Worm (Caenorhabditis elegans) whole organism, young adult: ENCODE data around the gene rbg-1.

Experiments
- B0336.3 ChIP-seq: fragments of 200-800 bp; sonication (Bioruptor generic); IDR thresholded peaks from 2 replicates; pipeline ENCODE4 v1.3.6; 2022; ENCODE audit warnings: missing genetic modification characterization, missing compliant biosample characterization
- C17E4.6 ChIP-seq: fragments of 200-800 bp; sonication (Bioruptor generic); IDR thresholded peaks from 2 replicates; pipeline ENCODE4 v1.3.6; 2022; ENCODE audit warnings: missing genetic modification reagents, missing genetic modification characterization, missing compliant biosample characterization
- F23B12.7 ChIP-seq: sonication (generic microtip); optimal IDR thresholded peaks from 2 replicates; lab custom pipeline; 2017; ENCODE audit warnings: missing genetic modification characterization, mild to moderate bottlenecking, missing compliant biosample characterization, antibody characterized with exemption, moderate library complexity; ENCODE audit not compliant: insufficient read depth
- K11D2.4 ChIP-seq: fragments of 200-800 bp; sonication (Bioruptor generic); IDR thresholded peaks from 2 replicates; pipeline ENCODE4 v1.3.6; 2022; ENCODE audit warnings: missing genetic modification reagents, missing genetic modification characterization, missing compliant biosample characterization
- K12H6.12 ChIP-seq: fragments of 200-800 bp; sonication (Bioruptor generic); optimal IDR thresholded peaks from 2 replicates; lab custom pipeline; 2018; ENCODE audit warnings: mild to moderate bottlenecking, missing genetic modification characterization, missing compliant biosample characterization
- ZK185.1 ChIP-seq: sonication (generic microtip); optimal IDR thresholded peaks from 2 replicates; lab custom pipeline; 2016; ENCODE audit warnings: mild to moderate bottlenecking, missing genetic modification characterization, missing compliant biosample characterization; ENCODE audit not compliant: poor library complexity, severe bottlenecking
- aptf-2 ChIP-seq: fragments of 200-800 bp; sonication (Bioruptor generic); conservative IDR thresholded peaks from 2 replicates; pipeline ENCODE4 v1.3.6; 2022; ENCODE audit warnings: missing genetic modification reagents, missing genetic modification characterization, missing compliant biosample characterization
- attf-3 ChIP-seq: fragments of 200-800 bp; sonication (Bioruptor generic); conservative IDR thresholded peaks from 2 replicates; pipeline ENCODE4 v1.3.6; 2022; ENCODE audit warnings: missing genetic modification reagents, missing genetic modification characterization, missing compliant biosample characterization
- attf-5 ChIP-seq: fragments of 200-800 bp; sonication (Bioruptor generic); optimal IDR thresholded peaks from 2 replicates; lab custom pipeline; 2018; ENCODE audit warnings: mild to moderate bottlenecking, missing genetic modification characterization, missing compliant biosample characterization
- cebp-1 ChIP-seq, 2 experiments: fragments of 200-800 bp in 1 of 2; sonication (Bioruptor generic) in 1 of 2; sonication (generic microtip) in 1 of 2; IDR thresholded peaks in 1 of 2; optimal IDR thresholded peaks in 1 of 2; 2 replicates each; pipeline versions ENCODE4 v1.3.6 to Lab custom; 2017 to 2022; ENCODE audit warnings: missing compliant biosample characterization in 2 of 2, missing genetic modification characterization in 2 of 2, mild to moderate bottlenecking in 1 of 2, missing genetic modification reagents in 1 of 2, moderate library complexity in 1 of 2
- ceh-27 ChIP-seq: fragments of 200-800 bp; sonication (Bioruptor generic); optimal IDR thresholded peaks from 2 replicates; lab custom pipeline; 2018; ENCODE audit warnings: mild to moderate bottlenecking, missing genetic modification characterization, moderate library complexity, missing compliant biosample characterization
- dox-1 ChIP-seq: fragments of 200-800 bp; sonication (Bioruptor generic); IDR thresholded peaks from 2 replicates; pipeline ENCODE4 v1.3.6; 2022; ENCODE audit warnings: missing genetic modification reagents, missing genetic modification characterization, missing compliant biosample characterization
- ets-4 ChIP-seq: fragments of 200-800 bp; sonication (Bioruptor generic); optimal IDR thresholded peaks from 2 replicates; lab custom pipeline; 2018; ENCODE audit warnings: mild to moderate bottlenecking, missing genetic modification characterization, missing compliant biosample characterization
- fkh-3 ChIP-seq: sonication (generic microtip); optimal IDR thresholded peaks from 2 replicates; lab custom pipeline; 2016; ENCODE audit warnings: mild to moderate bottlenecking, missing genetic modification characterization, missing compliant biosample characterization
- hmg-1.2 ChIP-seq: fragments of 200-800 bp; sonication (Bioruptor generic); IDR thresholded peaks from 2 replicates; pipeline ENCODE4 v1.3.6; 2022; ENCODE audit warnings: missing genetic modification reagents, missing genetic modification characterization, missing compliant biosample characterization
- let-526 ChIP-seq: fragments of 200-800 bp; sonication (Bioruptor generic); IDR thresholded peaks from 2 replicates; pipeline ENCODE4 v1.3.6; 2022; ENCODE audit warnings: missing genetic modification reagents, missing genetic modification characterization, missing compliant biosample characterization
- let-607 ChIP-seq, 2 experiments: fragments of 200-800 bp in 1 of 2; sonication (Bioruptor generic) in 1 of 2; sonication (generic microtip) in 1 of 2; optimal IDR thresholded peaks; 2 replicates each; lab custom pipeline; 2016 to 2018; ENCODE audit warnings: mild to moderate bottlenecking in 2 of 2, missing compliant biosample characterization in 2 of 2, missing genetic modification characterization in 2 of 2, moderate library complexity in 2 of 2, missing genotype in 1 of 2
- lin-35 ChIP-seq, 3 experiments: fragments of 150-350 bp in 2 of 3; sonication (generic microtip) in 1 of 3; optimal IDR thresholded peaks; 2 replicates each; lab custom pipeline; 2014 to 2018; ENCODE audit warnings: missing biosample characterization in 3 of 3, missing genetic modification characterization in 3 of 3, missing genetic modification reagents in 3 of 3
- lin-40 ChIP-seq: sonication (generic microtip); optimal IDR thresholded peaks from 2 replicates; lab custom pipeline; 2016; ENCODE audit warnings: missing genetic modification characterization, mild to moderate bottlenecking, missing compliant biosample characterization, missing genotype, missing genetic modification reagents
- lsy-27 ChIP-seq: sonication (generic microtip); optimal IDR thresholded peaks from 2 replicates; lab custom pipeline; 2017; ENCODE audit warnings: missing genetic modification characterization, mild to moderate bottlenecking, missing compliant biosample characterization, antibody characterized with exemption, missing genotype, borderline replicate concordance; ENCODE audit not compliant: insufficient read depth
- madf-6 ChIP-seq: fragments of 200-800 bp; sonication (Bioruptor generic); IDR thresholded peaks from 2 replicates; pipeline ENCODE4 v1.3.6; 2022; ENCODE audit warnings: missing genetic modification reagents, missing genetic modification characterization, missing compliant biosample characterization
- madf-8 ChIP-seq: fragments of 200-800 bp; sonication (Bioruptor generic); conservative IDR thresholded peaks from 2 replicates; pipeline ENCODE4 v1.3.6; 2022; ENCODE audit warnings: missing genetic modification reagents, missing genetic modification characterization, missing compliant biosample characterization
- mcd-1 ChIP-seq: fragments of 200-800 bp; sonication (Bioruptor generic); IDR thresholded peaks from 2 replicates; pipeline ENCODE4 v1.3.6; 2022; ENCODE audit warnings: missing genetic modification reagents, missing genetic modification characterization, missing compliant biosample characterization
- nhr-80 ChIP-seq: sonication (generic microtip); optimal IDR thresholded peaks from 2 replicates; lab custom pipeline; 2016; ENCODE audit warnings: missing genetic modification characterization, missing compliant biosample characterization
- nhr-90 ChIP-seq: sonication (generic microtip); optimal IDR thresholded peaks from 2 replicates; lab custom pipeline; 2016; ENCODE audit warnings: missing genotype, mild to moderate bottlenecking, missing genetic modification characterization, missing compliant biosample characterization
- pbrm-1 ChIP-seq: fragments of 200-800 bp; sonication (Bioruptor generic); IDR thresholded peaks from 2 replicates; pipeline ENCODE4 v1.3.6; 2022; ENCODE audit warnings: missing genetic modification reagents, missing genetic modification characterization, missing compliant biosample characterization
- pha-4 ChIP-seq: fragments of 150-350 bp; sonication (generic microtip); optimal IDR thresholded peaks from 2 replicates; lab custom pipeline; 2014; ENCODE audit warnings: missing biosample characterization, missing genetic modification reagents, missing genetic modification characterization
- snpc-1.1 ChIP-seq: sonication (generic microtip); optimal IDR thresholded peaks from 2 replicates; lab custom pipeline; 2017; ENCODE audit warnings: missing genetic modification characterization, mild to moderate bottlenecking, missing compliant biosample characterization, antibody characterized with exemption, moderate library complexity, missing genotype, missing genetic modification reagents; ENCODE audit not compliant: insufficient read depth
- snpc-4 ChIP-seq, 5 experiments: fragments of 150-350 bp in 1 of 5; sonication (generic microtip) in 4 of 5; optimal IDR thresholded peaks; 2 replicates each; lab custom pipeline; 2014 to 2018; ENCODE audit warnings: missing genetic modification characterization in 5 of 5, missing biosample characterization in 3 of 5, antibody characterized with exemption in 2 of 5, mild to moderate bottlenecking in 2 of 5, missing compliant biosample characterization in 2 of 5, missing genotype in 2 of 5, moderate library complexity in 2 of 5, missing genetic modification reagents in 1 of 5
- somi-1 ChIP-seq: fragments of 200-800 bp; sonication (Bioruptor generic); optimal IDR thresholded peaks from 2 replicates; lab custom pipeline; 2018; ENCODE audit warnings: mild to moderate bottlenecking, missing genetic modification characterization, missing compliant biosample characterization
- tbp1 ChIP-seq: fragments of 200-800 bp; sonication (Bioruptor generic); optimal IDR thresholded peaks from 2 replicates; lab custom pipeline; 2018; ENCODE audit warnings: mild to moderate bottlenecking, missing genetic modification characterization, missing compliant biosample characterization
- zfh-2 ChIP-seq: fragments of 200-800 bp; sonication (Bioruptor generic); conservative IDR thresholded peaks from 2 replicates; pipeline ENCODE4 v1.3.6; 2022; ENCODE audit warnings: missing genetic modification reagents, missing genetic modification characterization, missing compliant biosample characterization
- ztf-26 ChIP-seq: sonication (generic microtip); optimal IDR thresholded peaks from 2 replicates; lab custom pipeline; 2017; ENCODE audit warnings: missing genetic modification characterization, missing compliant biosample characterization

Gene rbg-1

DNA sequence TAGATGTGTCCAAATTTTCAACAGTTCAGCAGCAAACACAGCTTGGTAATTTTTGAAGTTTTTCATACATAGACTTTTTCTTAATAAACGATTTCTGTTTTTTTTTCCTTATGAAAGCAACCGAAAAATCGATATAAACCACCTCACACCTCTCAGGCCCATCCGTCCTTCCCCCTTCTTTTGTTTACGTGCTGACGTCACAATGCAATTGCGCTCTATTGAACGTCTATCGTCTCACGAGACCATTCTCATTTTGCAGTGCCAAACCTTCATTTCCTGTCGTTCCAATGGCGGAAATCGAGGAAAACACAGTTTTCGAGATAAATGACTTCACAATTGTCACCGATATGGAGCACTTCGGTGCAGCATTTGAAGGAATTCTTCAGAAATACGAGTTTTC is at the start of gene rbg-1:
rbg-1 (plus strand) TSS at position 260 of the 400 bp plus-strand sequence.
- TF ChIP-seq K11D2.4 (GFP tag; lab: Robert Waterston, UW) (0 out of 2 replicates have a peak, but pooled peaks have one; percentile 38), attf-3 (GFP tag; lab: Robert Waterston, UW) (no peak), lin-40 (tag; lab: Kevin White, UChicago) (peak; percentile 59), C17E4.6 (GFP tag; lab: Robert Waterston, UW) (no peak), lsy-27 (tag; lab: Kevin White, UChicago) (no peak), madf-6 (GFP tag; lab: Robert Waterston, UW) (no peak), let-607 (tag; optimal IDR thresholded peaks at IDR 0.05; lab: Kevin White, UChicago) (peak; percentile 50 to 71), ZK185.1 (tag; lab: Kevin White, UChicago) (peak; percentile 3), nhr-90 (tag; lab: Kevin White, UChicago) (no peak), dox-1 (GFP tag; lab: Robert Waterston, UW) (peak; percentile 68), hmg-1.2 (GFP tag; lab: Robert Waterston, UW) (peak; percentile 18; the same call in 1 of the 2 replicates), madf-8 (GFP tag; lab: Robert Waterston, UW) (no peak), pbrm-1 (GFP tag; lab: Robert Waterston, UW) (peak; percentile 49; the same call in 1 of the 2 replicates), snpc-4 (GFP tag; optimal IDR thresholded peaks at IDR 0.05; lab: Kevin White, UChicago) (no peak), snpc-4 (tag; optimal IDR thresholded peaks at IDR 0.05; lab: Kevin White, UChicago) (peak in 3 of 4 experiments; percentile 17 to 43 (median 24)), zfh-2 (GFP tag; lab: Robert Waterston, UW) (0 out of 2 replicates have a peak, but pooled peaks have one; percentile 11), K12H6.12 (tag; lab: Kevin White, UChicago) (peak; percentile 60), lin-35 (GFP tag; optimal IDR thresholded peaks at IDR 0.05; lab: Kevin White, UChicago) (peak in 1 of 3 experiments; percentile 12), pha-4 (tag; lab: Kevin White, UChicago) (peak; percentile 25), ceh-27 (GFP tag; lab: Kevin White, UChicago) (peak; percentile 77), ets-4 (GFP tag; lab: Kevin White, UChicago) (no peak), attf-5 (GFP tag; lab: Kevin White, UChicago) (peak; percentile 75), cebp-1 (GFP tag; IDR thresholded peaks at IDR 0.05; lab: Robert Waterston, UW) (no peak), cebp-1 (tag; optimal IDR thresholded peaks at IDR 0.05; lab: Kevin White, UChicago) (peak; percentile 78), B0336.3 (0 out of 2 replicates have a peak, but pooled peaks have one; percentile 33), tbp1 (GFP tag; lab: Kevin White, UChicago) (peak; percentile 14), mcd-1 (GFP tag; lab: Robert Waterston, UW) (peak; percentile 92), somi-1 (GFP tag; lab: Kevin White, UChicago) (peak; percentile 6), nhr-80 (tag; lab: Kevin White, UChicago) (peak; percentile 65), aptf-2 (no peak), F23B12.7 (peak; percentile 34), ztf-26 (tag; lab: Kevin White, UChicago) (peak; percentile 49)

DNA sequence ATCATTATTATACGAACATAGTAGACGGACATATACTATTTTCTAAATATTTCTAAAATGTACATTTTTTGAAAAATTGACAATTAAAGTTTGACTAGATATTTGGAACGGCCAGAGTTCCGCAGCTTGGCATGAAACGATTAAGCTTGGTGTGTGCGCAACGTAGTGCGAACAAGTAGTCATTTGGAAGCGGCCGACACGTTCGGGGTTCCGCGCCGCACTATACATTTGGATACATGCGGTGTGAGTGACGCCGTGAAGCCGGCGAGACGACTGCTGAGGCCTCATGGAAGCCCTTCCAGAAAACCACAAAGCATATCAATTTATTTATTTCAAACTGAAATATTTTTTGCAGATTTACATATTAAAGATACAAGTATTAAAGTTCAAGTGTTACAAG is 45.1 kb upstream of the rbg-1 start:
- TF ChIP-seq hmg-1.2 (GFP tag; lab: Robert Waterston, UW) (peak; percentile 57; the same call in 1 of the 2 replicates), snpc-1.1 (tag; lab: Kevin White, UChicago) (peak; percentile 56), F23B12.7 (no peak), let-607 (tag; optimal IDR thresholded peaks at IDR 0.05; lab: Kevin White, UChicago) (peak in 1 of 2 experiments; percentile 5), let-526 (GFP tag; lab: Robert Waterston, UW) (no peak), nhr-80 (tag; lab: Kevin White, UChicago) (no peak), snpc-4 (GFP tag; optimal IDR thresholded peaks at IDR 0.05; lab: Kevin White, UChicago) (peak; percentile 44), snpc-4 (tag; optimal IDR thresholded peaks at IDR 0.05; lab: Kevin White, UChicago) (peak; percentile 62 to 94 (median 84)), fkh-3 (tag; lab: Kevin White, UChicago) (peak; percentile 2)
